Worm (Caenorhabditis elegans) whole organism, early embryonic: Measurements from ENCODE around the gene gmpr-1.

Source experiments
- aly-1 ChIP-seq: sonication (generic microtip); optimal IDR thresholded peaks from 2 replicates; lab custom pipeline; 2016; ENCODE audit warnings: missing genetic modification characterization, missing compliant biosample characterization
- ama-1 ChIP-seq: fragments of 150-350 bp; optimal IDR thresholded peaks from 2 replicates; lab custom pipeline; 2014
- ceh-36 ChIP-seq: sonication (generic microtip); optimal IDR thresholded peaks from 2 replicates; lab custom pipeline; 2016; ENCODE audit warnings: missing genetic modification characterization, inconsistent platforms, missing compliant biosample characterization
- ets-7 ChIP-seq: sonication (generic microtip); optimal IDR thresholded peaks from 2 replicates; lab custom pipeline; 2016; ENCODE audit warnings: missing genotype, missing genetic modification characterization, missing compliant biosample characterization
- flt-1 ChIP-seq: fragments of 200-800 bp; sonication (Bioruptor generic); IDR thresholded peaks from 2 replicates; pipeline ENCODE4 v1.3.6; 2022; ENCODE audit warnings: missing genetic modification characterization, missing compliant biosample characterization
- pes-1 ChIP-seq: fragments of 200-800 bp; sonication (Bioruptor generic); IDR thresholded peaks from 2 replicates; pipeline ENCODE4 v1.3.6; 2022; ENCODE audit warnings: missing genetic modification reagents, missing genetic modification characterization, missing compliant biosample characterization
- sea-1 ChIP-seq: fragments of 200-800 bp; sonication (Bioruptor generic); conservative IDR thresholded peaks from 2 replicates; pipeline ENCODE4 v1.3.6; 2022; ENCODE audit warnings: missing genetic modification characterization, missing compliant biosample characterization
- tbx-11 ChIP-seq: fragments of 200-800 bp; sonication (Bioruptor generic); IDR thresholded peaks from 2 replicates; pipeline ENCODE4 v1.3.6; 2022; ENCODE audit warnings: missing genetic modification characterization, missing compliant biosample characterization
- tra-4 ChIP-seq: sonication (generic microtip); optimal IDR thresholded peaks from 2 replicates; lab custom pipeline; 2017; ENCODE audit warnings: missing genetic modification characterization, missing compliant biosample characterization

- no peak for TF ChIP-seq flt-1 (GFP tag; lab: Robert Waterston, UW)
- no peak for TF ChIP-seq pes-1 (GFP tag; lab: Robert Waterston, UW)
- TF ChIP-seq tra-4 (tag; lab: Kevin White, UChicago) = no peak
- TF ChIP-seq ama-1 (lab: Kevin White, UChicago) = no peak
- no peak for TF ChIP-seq ceh-36 (tag; lab: Kevin White, UChicago)
- TF ChIP-seq aly-1 (tag; lab: Kevin White, UChicago) = no peak
- no peak for TF ChIP-seq sea-1 (GFP tag; lab: Robert Waterston, UW)
- TF ChIP-seq ets-7 = no peak
- no peak for TF ChIP-seq tbx-11 (GFP tag; lab: Robert Waterston, UW)
Measured at ce11 chrV:4370515-4370914, 668 bp downstream of the gmpr-1 start.
